Fruit fly (Drosophila melanogaster): Measurements from ENCODE around the gene CG31729.

DNA sequence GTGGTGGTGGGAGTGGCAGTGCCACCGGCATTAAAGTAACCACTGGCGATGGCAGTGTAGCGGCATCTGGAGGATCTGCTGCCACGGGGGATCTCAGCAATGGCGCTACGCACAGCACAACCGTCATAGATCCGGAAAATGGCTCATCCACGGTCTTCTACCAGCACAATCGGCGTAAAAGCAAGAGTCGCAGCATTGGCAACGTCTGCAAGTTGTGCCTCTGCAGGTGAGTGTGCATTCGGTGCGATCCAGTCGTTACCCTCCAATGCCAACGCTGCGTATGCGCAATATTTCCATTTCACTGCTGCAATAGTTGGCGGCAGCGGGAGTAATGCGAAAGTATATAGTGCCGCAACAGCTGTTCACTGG, 1.3 kb downstream of the CG31729 start:
- no peak for TF ChIP-seq CTCF (optimal IDR thresholded peaks at IDR 0.05)
- TF ChIP-seq CG8478 (optimal IDR thresholded peaks at IDR 0.05), result no peak

Measured in S2 (cell line).